Worm (Caenorhabditis elegans) whole organism, L4/young adult: Measurements from ENCODE around the gene pes-1.
"Not testable (repeated sequence)": the region's sequence is repeated elsewhere in the genome, so short reads cannot be mapped to it uniquely, and the experiment has no call there.

Experiments
- W03F9.2 ChIP-seq: fragments of 150-350 bp; optimal IDR thresholded peaks from 2 replicates; lab custom pipeline; 2014; ENCODE audit warnings: missing biosample characterization, missing genetic modification characterization
- dao-5 ChIP-seq: sonication (generic microtip); optimal IDR thresholded peaks from 2 replicates; lab custom pipeline; 2016; ENCODE audit warnings: missing genotype, missing genetic modification characterization, moderate library complexity, missing compliant biosample characterization
- him-1 ChIP-seq: sonication (generic microtip); optimal IDR thresholded peaks from 2 replicates; lab custom pipeline; 2016; ENCODE audit warnings: missing genotype, missing genetic modification reagents, missing genetic modification characterization, missing compliant biosample characterization

Gene pes-1

ce11 chrIV:4993128-4993527 lies 9.4 kb upstream of the pes-1 start:
- TF ChIP-seq dao-5 (tag; lab: Kevin White, UChicago) (no peak), him-1 (tag; lab: Kevin White, UChicago) (no peak), W03F9.2 (tag; lab: Kevin White, UChicago) (no peak)

- TF ChIP-seq him-1 (tag; lab: Kevin White, UChicago) (no peak), W03F9.2 (tag; lab: Kevin White, UChicago) (no peak), dao-5 (tag; lab: Kevin White, UChicago) (no peak)
Measured at ce11 chrIV:4995842-4996241, 6.7 kb upstream of the pes-1 start, which contains the start of gene ssq-2. Gene ssq-2 (plus strand): TSS chrIV:4996142.

- TF ChIP-seq dao-5 (tag; lab: Kevin White, UChicago) (no peak), W03F9.2 (tag; lab: Kevin White, UChicago) (no peak), him-1 (tag; lab: Kevin White, UChicago) (no peak)
Measured at ce11 chrIV:4996956-4997355, 5.6 kb upstream of the pes-1 start.

DNA sequence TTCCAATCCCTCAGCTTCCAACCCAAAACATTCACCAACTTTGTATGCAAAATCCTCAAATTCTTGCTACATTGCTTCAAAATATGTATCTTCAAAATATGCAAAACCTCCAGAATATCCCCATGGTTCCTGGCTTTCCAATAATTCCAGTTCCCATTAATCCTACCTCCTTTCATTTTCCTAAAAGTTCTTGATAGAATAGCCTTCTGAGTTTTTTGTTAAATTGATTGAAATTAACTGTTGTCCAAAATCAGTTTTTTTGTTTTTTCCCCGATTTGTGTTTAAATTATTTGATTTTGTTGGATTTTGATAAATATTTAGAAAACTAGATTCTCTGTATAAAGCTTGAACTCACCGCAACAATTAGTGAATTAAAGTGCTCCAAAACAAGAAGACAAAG lies 2.6 kb downstream of the pes-1 start:
- TF ChIP-seq W03F9.2 (tag; lab: Kevin White, UChicago) (no peak), dao-5 (tag; lab: Kevin White, UChicago) (no peak), him-1 (tag; lab: Kevin White, UChicago) (no peak)

- TF ChIP-seq W03F9.2 (tag; lab: Kevin White, UChicago) (no peak), dao-5 (tag; lab: Kevin White, UChicago) (no peak), him-1 (tag; lab: Kevin White, UChicago) (no peak)
Measured at ce11 chrIV:5008378-5008777, 5.8 kb downstream of the pes-1 start, which contains the start of gene srm-2. Gene srm-2 (plus strand): TSS chrIV:5008678.

ce11 chrIV:5012241-5012640 lies 9.7 kb downstream of the pes-1 start, which contains the start of gene srm-1:
Gene srm-1 (plus strand): TSS chrIV:5012541.
- TF ChIP-seq W03F9.2 (tag; lab: Kevin White, UChicago) (no peak), him-1 (tag; lab: Kevin White, UChicago) (no peak), dao-5 (tag; lab: Kevin White, UChicago) (no peak)

ce11 chrIV:5016461-5016860 lies 13.9 kb downstream of the pes-1 start, which contains the start of gene ssq-4:
Gene ssq-4 (plus strand): TSS chrIV:5016479.
- TF ChIP-seq W03F9.2, dao-5, him-1 (tag; lab: Kevin White, UChicago): not testable (repeated sequence)

DNA sequence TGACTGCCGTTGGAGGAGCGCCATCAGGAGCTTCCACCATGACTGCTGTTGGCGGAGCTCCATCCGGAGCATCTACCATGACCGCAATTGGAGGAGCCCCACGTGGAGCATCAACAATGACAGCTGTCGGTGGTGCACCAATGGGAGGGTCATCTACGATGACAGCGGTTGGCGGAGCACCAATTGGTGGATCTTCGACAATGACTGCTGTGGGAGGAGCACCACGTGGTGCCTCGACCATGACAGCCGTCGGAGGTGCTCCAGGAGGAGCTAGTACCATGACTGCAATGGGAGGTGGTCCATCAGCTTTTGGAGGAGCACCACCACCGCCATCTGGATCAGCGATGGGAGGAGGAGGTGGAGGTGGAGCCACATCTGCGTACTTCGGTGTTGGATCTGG lies 14.5 kb downstream of the pes-1 start, which contains the start of gene T28H11.7:
TSS of gene T28H11.7 (minus strand) at position 101 of the 400 bp plus-strand sequence.
- TF ChIP-seq dao-5, W03F9.2, him-1 (tag; lab: Kevin White, UChicago): not testable (repeated sequence)

DNA sequence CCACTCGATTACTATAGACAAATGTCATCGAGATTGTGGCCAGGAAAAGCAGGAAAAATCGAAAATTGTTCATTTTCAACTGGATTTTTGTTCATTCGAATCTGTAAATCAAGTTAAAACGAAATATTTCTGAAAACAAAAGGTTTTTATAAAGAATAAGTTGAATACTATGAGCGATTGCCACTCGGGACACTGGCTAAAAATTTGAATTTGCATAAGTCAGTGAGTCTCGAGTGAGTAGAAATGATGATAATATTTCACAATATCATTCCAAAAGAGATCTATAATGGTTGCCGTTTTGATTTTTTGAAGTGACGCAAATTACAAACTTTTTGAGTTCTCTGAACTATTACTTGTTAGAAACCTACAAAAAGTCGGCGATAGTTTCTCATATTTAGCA lies 18.0 kb downstream of the pes-1 start, which contains the start of gene T28H11.8:
TSS of gene T28H11.8 (minus strand) at position 101 of the 400 bp plus-strand sequence.
- TF ChIP-seq him-1 (tag; lab: Kevin White, UChicago) (no peak), dao-5 (tag; lab: Kevin White, UChicago) (no peak), W03F9.2 (tag; lab: Kevin White, UChicago) (no peak)

ce11 chrIV:5025646-5026045 lies 23.1 kb downstream of the pes-1 start, which contains the start of gene C09B9.85:
Gene C09B9.85 (minus strand): TSS chrIV:5025746.
- TF ChIP-seq W03F9.2 (tag; lab: Kevin White, UChicago) (no peak), him-1 (tag; lab: Kevin White, UChicago) (no peak), dao-5 (tag; lab: Kevin White, UChicago) (no peak)

- TF ChIP-seq him-1 (tag; lab: Kevin White, UChicago) (no peak), W03F9.2 (tag; lab: Kevin White, UChicago) (no peak), dao-5 (tag; lab: Kevin White, UChicago) (no peak)
Measured at ce11 chrIV:5028978-5029377, 26.4 kb downstream of the pes-1 start, which contains the start of the genes best-6 and C09B9.2. Gene best-6 (minus strand): TSS chrIV:5029078. Gene C09B9.2 (plus strand): TSS chrIV:5029291.

ce11 chrIV:5031346-5031745 lies 28.8 kb downstream of the pes-1 start:
- TF ChIP-seq dao-5 (tag; lab: Kevin White, UChicago) (no peak), him-1 (tag; lab: Kevin White, UChicago) (no peak), W03F9.2 (tag; lab: Kevin White, UChicago) (no peak)

DNA sequence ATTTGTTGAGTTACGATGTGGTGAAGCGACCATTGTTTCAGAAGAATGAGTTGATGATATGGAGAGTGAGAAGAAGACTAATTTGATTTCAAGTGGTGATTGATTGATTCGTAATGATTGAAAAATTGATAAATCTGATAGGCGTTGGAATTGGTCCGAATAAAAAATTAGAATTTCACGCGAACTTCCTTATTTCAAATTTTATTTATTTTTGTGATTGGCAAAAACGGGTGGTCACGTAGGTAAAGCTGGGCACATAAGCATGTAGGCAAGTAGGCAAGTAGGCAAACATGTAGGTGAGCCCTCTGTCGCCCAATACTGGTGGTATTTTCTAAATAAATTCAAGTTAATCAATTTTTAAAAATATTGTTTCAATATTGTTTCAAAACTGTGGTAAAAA lies 30.7 kb downstream of the pes-1 start, which contains the start of gene C09B9.4:
TSS of gene C09B9.4 (minus strand) at position 101 of the 400 bp plus-strand sequence.
- TF ChIP-seq him-1 (tag; lab: Kevin White, UChicago) (no peak), W03F9.2 (tag; lab: Kevin White, UChicago) (no peak), dao-5 (tag; lab: Kevin White, UChicago) (no peak)

DNA sequence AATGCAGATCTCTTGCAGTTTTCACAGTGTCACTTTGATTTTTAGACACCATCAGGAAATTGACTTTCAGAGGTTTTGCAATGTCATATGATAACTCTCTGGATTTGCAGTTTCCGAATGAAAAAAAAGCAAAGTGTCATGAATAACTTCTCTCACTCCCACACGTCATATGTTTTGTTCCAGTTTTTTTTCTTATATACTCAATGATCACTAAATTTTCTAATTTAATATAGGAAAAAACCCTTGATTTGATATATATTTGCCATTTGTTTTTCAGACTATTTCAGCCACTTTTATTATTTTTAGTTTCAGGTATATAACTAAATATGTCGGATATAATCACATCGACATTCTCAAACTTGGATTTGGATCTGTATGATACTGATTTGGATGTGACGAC lies 34.9 kb downstream of the pes-1 start, which contains the start of gene C09B9.1:
TSS of gene C09B9.1 (plus strand) at position 301 of the 400 bp plus-strand sequence.
- no peak for TF ChIP-seq dao-5 (tag; lab: Kevin White, UChicago)
- TF ChIP-seq him-1 (tag; lab: Kevin White, UChicago) = no peak
- TF ChIP-seq W03F9.2 (tag; lab: Kevin White, UChicago) = no peak
